Worm (Caenorhabditis elegans): Measurements from ENCODE around the gene R12B2.8.

The R12B2.8 gene

ce11 chrIII:5876867-5877641 lies 53.3 kb downstream of the R12B2.8 start:
- TF ChIP-seq nhr-25 (tag; optimal IDR thresholded peaks at IDR 0.05) (no peak), nhr-67 (tag; optimal IDR thresholded peaks at IDR 0.05) (no peak), lin-39 (tag; optimal IDR thresholded peaks at IDR 0.05) (no peak), nfya-1 (tag; optimal IDR thresholded peaks at IDR 0.05; ENCODE audit: insufficient read depth) (no peak), fkh-10 (GFP tag; optimal IDR thresholded peaks at IDR 0.05) (no peak), ceh-28 (tag; optimal IDR thresholded peaks at IDR 0.05) (no peak), elt-2 (tag; optimal IDR thresholded peaks at IDR 0.05) (peak; percentile 51), mdl-1 (tag; optimal IDR thresholded peaks at IDR 0.05) (no peak), fkh-2 (tag; optimal IDR thresholded peaks at IDR 0.05) (no peak), egl-5 (tag; optimal IDR thresholded peaks at IDR 0.05) (no peak), aly-2 (tag; optimal IDR thresholded peaks at IDR 0.05) (no peak), nhr-23 (tag; optimal IDR thresholded peaks at IDR 0.05) (peak; percentile 10)

- TF ChIP-seq sea-2 (GFP tag; optimal IDR thresholded peaks at IDR 0.05) = no peak
- no peak for TF ChIP-seq hmg-11 (tag; optimal IDR thresholded peaks at IDR 0.05)
- no peak for TF ChIP-seq ceh-82 (tag; optimal IDR thresholded peaks at IDR 0.05)
- no peak for TF ChIP-seq ceh-28 (tag; optimal IDR thresholded peaks at IDR 0.05)
- no peak for TF ChIP-seq aly-2 (tag; optimal IDR thresholded peaks at IDR 0.05)
- no peak for TF ChIP-seq ztf-4 (tag; optimal IDR thresholded peaks at IDR 0.05)
- TF ChIP-seq nhr-76 (tag; optimal IDR thresholded peaks at IDR 0.05) = no peak
- TF ChIP-seq pha-4 (tag; optimal IDR thresholded peaks at IDR 0.05) = peak; percentile 12
- TF ChIP-seq unc-39 (tag; optimal IDR thresholded peaks at IDR 0.05) = no peak
- TF ChIP-seq elt-3 (tag; optimal IDR thresholded peaks at IDR 0.05) = no peak
- no peak for TF ChIP-seq ztf-11 (tag; optimal IDR thresholded peaks at IDR 0.05)
- peak; percentile 34 for TF ChIP-seq nfya-1 (tag; optimal IDR thresholded peaks at IDR 0.05; ENCODE audit: insufficient read depth)
- no peak for TF ChIP-seq daf-12 (tag; optimal IDR thresholded peaks at IDR 0.05)
- no peak for TF ChIP-seq zag-1 (tag; optimal IDR thresholded peaks at IDR 0.05)
- no peak for TF ChIP-seq lsy-12 (tag; optimal IDR thresholded peaks at IDR 0.05)
- TF ChIP-seq nhr-237 (tag; optimal IDR thresholded peaks at IDR 0.05) = no peak
- TF ChIP-seq R02D3.7 (tag; optimal IDR thresholded peaks at IDR 0.05) = no peak
- no peak for TF ChIP-seq nhr-25 (tag; optimal IDR thresholded peaks at IDR 0.05)
- no peak for TF ChIP-seq mdl-1 (tag; optimal IDR thresholded peaks at IDR 0.05)
- no peak for TF ChIP-seq nhr-43 (tag; optimal IDR thresholded peaks at IDR 0.05; ENCODE audit: poor library complexity, severe bottlenecking)
- TF ChIP-seq elt-2 (tag; optimal IDR thresholded peaks at IDR 0.05) = no peak
- peak; percentile 27 for TF ChIP-seq lin-15B (tag; optimal IDR thresholded peaks at IDR 0.05)
- TF ChIP-seq jun-1 (tag; optimal IDR thresholded peaks at IDR 0.05) = no peak
Observed at ce11 chrIII:5878215-5878614, 54.5 kb downstream of the R12B2.8 start, which contains the start of the genes mig-21 and F01F1.2. Gene mig-21, minus strand, starts transcription at chrIII:5878380. Gene F01F1.2, plus strand, starts transcription at chrIII:5878554.

Data from whole organism, L3 larva.